Fruit fly (Drosophila melanogaster): ENCODE measurements around the gene CG44194.

DNA sequence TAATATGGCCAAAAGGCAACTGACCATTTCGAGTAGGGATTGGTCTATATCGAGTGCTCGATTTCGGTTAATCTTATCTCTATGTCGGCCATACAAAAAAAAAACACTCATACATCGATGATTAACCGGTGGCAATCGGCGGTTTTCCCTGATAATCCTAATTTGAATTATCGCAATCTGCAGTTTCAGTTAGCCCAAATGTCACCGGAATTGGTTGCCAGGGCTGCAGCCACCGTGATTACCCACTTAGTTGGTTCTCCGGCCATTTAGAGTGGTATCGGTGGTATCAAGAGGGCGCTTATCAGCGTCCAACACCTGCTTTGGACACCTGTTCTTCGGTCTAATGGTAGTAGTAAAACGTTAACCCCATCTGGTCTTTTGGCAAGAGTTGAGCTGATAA lies 25.4 kb downstream of the CG44194 start:
- no peak for TF ChIP-seq nom (GFP tag; optimal IDR thresholded peaks at IDR 0.05)
- no peak for TF ChIP-seq inv (GFP tag; IDR thresholded peaks at IDR 0.05; ENCODE audit: partially characterized antibody)
- TF ChIP-seq sc (optimal IDR thresholded peaks at IDR 0.05), result no peak
- TF ChIP-seq sc (GFP tag; optimal IDR thresholded peaks at IDR 0.05), result no peak
- no peak for TF ChIP-seq Scr (GFP tag; IDR thresholded peaks at IDR 0.05; ENCODE audit: partially characterized antibody)
- no peak for TF ChIP-seq Chrac-16 (GFP tag; optimal IDR thresholded peaks at IDR 0.05)
- TF ChIP-seq H2.0 (GFP tag; IDR thresholded peaks at IDR 0.05), result no peak

All from whole organism, embryonic.